Worm (Caenorhabditis elegans): ENCODE measurements around the gene R07A4.2.

Gene R07A4.2

DNA sequence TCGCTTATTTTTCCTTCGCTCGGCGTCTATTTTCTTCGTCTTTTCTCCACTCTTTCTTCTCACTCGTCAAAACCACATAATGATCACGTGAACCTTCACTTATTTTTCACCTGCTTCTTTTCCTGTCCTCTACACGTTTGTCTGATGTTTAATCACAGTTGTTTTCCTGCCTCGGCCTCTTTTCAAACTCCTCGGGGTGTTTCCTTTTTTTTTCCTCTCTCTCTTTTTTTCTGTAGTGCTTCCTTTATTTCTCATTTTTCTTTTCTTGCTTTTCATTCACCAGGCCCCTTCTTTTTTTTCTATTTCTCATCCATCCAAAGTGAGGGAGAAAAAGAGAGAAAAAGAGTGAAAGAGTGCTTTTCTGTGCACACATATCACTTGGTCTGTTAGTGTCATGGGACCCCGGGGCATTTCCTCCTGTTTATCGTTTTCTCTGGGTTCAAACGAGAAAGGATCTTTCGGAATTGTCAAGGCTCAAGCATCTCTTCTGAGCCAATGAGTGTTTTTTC lies 24.8 kb upstream of the R07A4.2 start:
- TF ChIP-seq nhr-77 (tag; optimal IDR thresholded peaks at IDR 0.05) (no peak), nhr-10 (tag; optimal IDR thresholded peaks at IDR 0.05) (no peak), Y55F3AM.14 (GFP tag; optimal IDR thresholded peaks at IDR 0.05) (peak; percentile 89), lsy-2 (tag; optimal IDR thresholded peaks at IDR 0.05) (peak; percentile 40 to 90), fos-1 (tag; optimal IDR thresholded peaks at IDR 0.05) (peak; percentile 56), ceh-82 (tag; optimal IDR thresholded peaks at IDR 0.05) (no peak), nhr-12 (tag; optimal IDR thresholded peaks at IDR 0.05) (no peak), crh-2 (tag; optimal IDR thresholded peaks at IDR 0.05) (peak; percentile 90), C34F6.9 (tag; optimal IDR thresholded peaks at IDR 0.05) (peak; percentile 95), ztf-4 (tag; optimal IDR thresholded peaks at IDR 0.05) (peak; percentile 66), unc-39 (tag; optimal IDR thresholded peaks at IDR 0.05) (no peak), ztf-1 (GFP tag; conservative IDR thresholded peaks at IDR 0.05) (no peak), peb-1 (tag; optimal IDR thresholded peaks at IDR 0.05) (no peak), snpc-4 (tag; optimal IDR thresholded peaks at IDR 0.05) (peak; percentile 55), ztf-11 (tag; optimal IDR thresholded peaks at IDR 0.05) (no peak), ZK546.5 (tag; optimal IDR thresholded peaks at IDR 0.05) (no peak), R02D3.7 (tag; optimal IDR thresholded peaks at IDR 0.05) (no peak), lin-13 (GFP tag; optimal IDR thresholded peaks at IDR 0.05) (peak; percentile 64), zag-1 (tag; optimal IDR thresholded peaks at IDR 0.05) (peak; percentile 86), mdl-1 (tag; optimal IDR thresholded peaks at IDR 0.05) (peak; percentile 30 to 79), unc-62 (GFP tag; optimal IDR thresholded peaks at IDR 0.05) (no peak), mbf-1 (tag; optimal IDR thresholded peaks at IDR 0.05) (no peak), unc-55 (GFP tag; optimal IDR thresholded peaks at IDR 0.05) (peak; percentile 86), sma-3 (GFP tag; optimal IDR thresholded peaks at IDR 0.05) (peak; percentile 87), aly-2 (tag; optimal IDR thresholded peaks at IDR 0.05) (no peak), F13H6.1 (tag; optimal IDR thresholded peaks at IDR 0.05) (peak; percentile 97), ama-1 (optimal IDR thresholded peaks at IDR 0.05) (peak; percentile 59), alr-1 (tag; optimal IDR thresholded peaks at IDR 0.05) (no peak), ceh-16 (tag; optimal IDR thresholded peaks at IDR 0.05) (no peak), lin-39 (tag; optimal IDR thresholded peaks at IDR 0.05) (peak; percentile 46), lin-11 (tag; optimal IDR thresholded peaks at IDR 0.05) (peak; percentile 33), sma-9 (GFP tag; optimal IDR thresholded peaks at IDR 0.05) (peak; percentile 99), sma-9 (tag; optimal IDR thresholded peaks at IDR 0.05) (no peak), egl-27 (tag; optimal IDR thresholded peaks at IDR 0.05) (peak; percentile 89), nhr-23 (tag; optimal IDR thresholded peaks at IDR 0.05) (no peak), gmeb-1 (tag; optimal IDR thresholded peaks at IDR 0.05) (peak; percentile 62), elt-3 (tag; optimal IDR thresholded peaks at IDR 0.05) (no peak), elt-1 (tag; optimal IDR thresholded peaks at IDR 0.05) (no peak), blmp-1 (tag; optimal IDR thresholded peaks at IDR 0.05; ENCODE audit: insufficient read depth) (peak; percentile 95), nhr-25 (tag; optimal IDR thresholded peaks at IDR 0.05) (peak; percentile 84), skn-1 (tag; optimal IDR thresholded peaks at IDR 0.05) (no peak), nhr-6 (tag; optimal IDR thresholded peaks at IDR 0.05) (peak; percentile 83), nhr-129 (tag; optimal IDR thresholded peaks at IDR 0.05) (peak; percentile 90), nhr-237 (tag; optimal IDR thresholded peaks at IDR 0.05) (no peak), dmd-4 (tag; optimal IDR thresholded peaks at IDR 0.05) (no peak), mab-5 (tag; optimal IDR thresholded peaks at IDR 0.05) (peak; percentile 87), sem-4 (tag; optimal IDR thresholded peaks at IDR 0.05) (peak; percentile 96), nhr-21 (tag; optimal IDR thresholded peaks at IDR 0.05) (peak; percentile 86), nhr-11 (tag; optimal IDR thresholded peaks at IDR 0.05) (peak; percentile 22)

All from whole organism, L2 larva.